Fruit fly (Drosophila melanogaster) whole organism, prepupa: ENCODE data around the gene GstD3.
A peak's percentile ranks its signal among the peaks of the same experiment; 100 is the strongest.

ENCODE experiments used
- Blimp-1 ChIP-seq: fragments of 200-800 bp; sonication (Bioruptor generic); optimal IDR thresholded peaks from 3 replicates; lab custom pipeline; 2017; ENCODE audit warnings: missing biosample characterization, missing genetic modification characterization, mild to moderate bottlenecking, moderate library complexity, missing genetic modification reagents
- CG10631 ChIP-seq: fragments of 200-800 bp; sonication (Bioruptor generic); optimal IDR thresholded peaks from 2 replicates; lab custom pipeline; 2016; ENCODE audit warnings: missing biosample characterization, missing genetic modification characterization
- CG10669 ChIP-seq: fragments of 200-800 bp; sonication (Bioruptor generic); optimal IDR thresholded peaks from 3 replicates; lab custom pipeline; 2018; ENCODE audit warnings: missing biosample characterization, mild to moderate bottlenecking, missing genetic modification characterization, moderate library complexity
- CG11762 ChIP-seq: fragments of 200-800 bp; sonication (Bioruptor generic); optimal IDR thresholded peaks from 3 replicates; lab custom pipeline; 2016; ENCODE audit warnings: missing biosample characterization, missing genetic modification characterization; ENCODE audit not compliant: insufficient read depth
- CG11902 ChIP-seq: fragments of 200-800 bp; sonication (Bioruptor generic); optimal IDR thresholded peaks from 3 replicates; lab custom pipeline; 2016; ENCODE audit warnings: missing biosample characterization, missing genetic modification characterization
- CG1621 ChIP-seq: fragments of 200-800 bp; sonication (Bioruptor generic); optimal IDR thresholded peaks from 3 replicates; lab custom pipeline; 2018; ENCODE audit warnings: missing biosample characterization, mild to moderate bottlenecking, missing genetic modification characterization
- CG16779 ChIP-seq: fragments of 200-800 bp; sonication (Bioruptor generic); optimal IDR thresholded peaks from 3 replicates; lab custom pipeline; 2017; ENCODE audit warnings: missing biosample characterization, mild to moderate bottlenecking, missing genetic modification characterization
- CG3032 ChIP-seq: fragments of 200-800 bp; optimal IDR thresholded peaks from 2 replicates; lab custom pipeline; 2019; ENCODE audit warnings: missing biosample characterization, mild to moderate bottlenecking, missing genetic modification characterization, moderate library complexity
- CG31627 ChIP-seq: fragments of 200-800 bp; sonication (Bioruptor generic); optimal IDR thresholded peaks from 3 replicates; lab custom pipeline; 2016; ENCODE audit warnings: missing biosample characterization, missing genetic modification characterization
- CG34406 ChIP-seq: fragments of 200-800 bp; sonication (Bioruptor generic); optimal IDR thresholded peaks from 3 replicates; lab custom pipeline; 2016; ENCODE audit warnings: missing biosample characterization, missing genetic modification characterization
- CG3919 ChIP-seq: fragments of 200-800 bp; sonication (Bioruptor generic); optimal IDR thresholded peaks from 3 replicates; lab custom pipeline; 2016; ENCODE audit warnings: missing biosample characterization, missing genetic modification characterization
- CG8119 ChIP-seq: fragments of 200-800 bp; sonication (Bioruptor generic); IDR thresholded peaks from 3 replicates; pipeline ENCODE4 v1.3.6; 2022; ENCODE audit warnings: missing biosample characterization, missing genetic modification characterization
- CG8632 ChIP-seq: fragments of 200-800 bp; sonication (Bioruptor generic); optimal IDR thresholded peaks from 3 replicates; lab custom pipeline; 2016; ENCODE audit warnings: missing biosample characterization, missing genetic modification characterization
- CG9139 ChIP-seq: fragments of 200-800 bp; sonication (Bioruptor generic); optimal IDR thresholded peaks from 3 replicates; lab custom pipeline; 2017; ENCODE audit warnings: missing biosample characterization, mild to moderate bottlenecking, missing genetic modification characterization
- Ets21C ChIP-seq: fragments of 200-800 bp; sonication (Bioruptor generic); optimal IDR thresholded peaks from 3 replicates; lab custom pipeline; 2016; ENCODE audit warnings: missing biosample characterization, missing genetic modification characterization
- Ets96B ChIP-seq: fragments of 200-800 bp; optimal IDR thresholded peaks from 2 replicates; lab custom pipeline; 2019; ENCODE audit warnings: missing biosample characterization, mild to moderate bottlenecking, missing genetic modification characterization, moderate library complexity
- Hr38 ChIP-seq: sonication (Bioruptor generic); optimal IDR thresholded peaks from 2 replicates; lab custom pipeline; 2016; ENCODE audit warnings: missing biosample characterization, missing genetic modification characterization
- Hr39 ChIP-seq: fragments of 200-800 bp; sonication (Bioruptor generic); optimal IDR thresholded peaks from 2 replicates; lab custom pipeline; 2016; ENCODE audit warnings: missing biosample characterization, missing genetic modification characterization
- Hr4 ChIP-seq: fragments of 200-800 bp; sonication (Bioruptor generic); optimal IDR thresholded peaks from 3 replicates; lab custom pipeline; 2016; ENCODE audit warnings: missing biosample characterization, missing genetic modification characterization
- Lpt ChIP-seq: fragments of 200-800 bp; sonication (Bioruptor generic); optimal IDR thresholded peaks from 3 replicates; lab custom pipeline; 2016; ENCODE audit warnings: missing biosample characterization, missing genetic modification characterization
- Met ChIP-seq: fragments of 200-800 bp; sonication (Bioruptor generic); optimal IDR thresholded peaks from 3 replicates; lab custom pipeline; 2016; ENCODE audit warnings: missing biosample characterization, missing genetic modification characterization
- OdsH ChIP-seq: fragments of 200-800 bp; sonication (Bioruptor generic); optimal IDR thresholded peaks from 3 replicates; lab custom pipeline; 2016; ENCODE audit warnings: missing biosample characterization, missing genetic modification characterization
- Smox ChIP-seq: fragments of 200-800 bp; sonication (Bioruptor generic); optimal IDR thresholded peaks from 3 replicates; lab custom pipeline; 2016; ENCODE audit warnings: missing biosample characterization, missing genetic modification characterization
- Sox14 ChIP-seq: fragments of 200-800 bp; sonication (Bioruptor generic); optimal IDR thresholded peaks from 3 replicates; lab custom pipeline; 2016; ENCODE audit warnings: missing biosample characterization, missing genetic modification characterization
- Sox15 ChIP-seq: fragments of 200-800 bp; sonication (Bioruptor generic); optimal IDR thresholded peaks from 3 replicates; lab custom pipeline; 2016; ENCODE audit warnings: missing biosample characterization, missing genetic modification characterization
- achi ChIP-seq: fragments of 200-800 bp; sonication (Bioruptor generic); optimal IDR thresholded peaks from 3 replicates; lab custom pipeline; 2016; ENCODE audit warnings: missing biosample characterization, missing genetic modification characterization
- acj6 ChIP-seq: fragments of 200-800 bp; sonication (Bioruptor generic); optimal IDR thresholded peaks from 3 replicates; lab custom pipeline; 2016; ENCODE audit warnings: missing biosample characterization, missing genetic modification characterization
- cyc ChIP-seq: fragments of 200-800 bp; sonication (Bioruptor generic); optimal IDR thresholded peaks from 3 replicates; lab custom pipeline; 2016; ENCODE audit warnings: missing biosample characterization, missing genetic modification characterization
- dac ChIP-seq: fragments of 200-800 bp; sonication (Bioruptor generic); optimal IDR thresholded peaks from 2 replicates; lab custom pipeline; 2017; ENCODE audit warnings: missing biosample characterization, mild to moderate bottlenecking, missing genetic modification characterization
- dsx ChIP-seq: fragments of 200-800 bp; optimal IDR thresholded peaks from 3 replicates; lab custom pipeline; 2019; ENCODE audit warnings: missing biosample characterization, mild to moderate bottlenecking, missing genetic modification characterization, moderate library complexity; ENCODE audit not compliant: poor library complexity, severe bottlenecking
- eg ChIP-seq: fragments of 200-800 bp; sonication (Bioruptor generic); IDR thresholded peaks from 3 replicates; pipeline ENCODE4 v1.3.6; 2022; ENCODE audit warnings: missing biosample characterization, missing genetic modification characterization
- esn ChIP-seq: fragments of 200-800 bp; sonication (Bioruptor generic); optimal IDR thresholded peaks from 2 replicates; lab custom pipeline; 2016; ENCODE audit warnings: missing biosample characterization, mild to moderate bottlenecking, missing genetic modification characterization, moderate library complexity
- fd59A ChIP-seq: fragments of 200-800 bp; sonication (Bioruptor generic); optimal IDR thresholded peaks from 2 replicates; lab custom pipeline; 2017; ENCODE audit warnings: missing biosample characterization, mild to moderate bottlenecking, missing genetic modification characterization, missing genetic modification reagents
- fkh ChIP-seq: fragments of 200-800 bp; sonication (Bioruptor generic); optimal IDR thresholded peaks from 3 replicates; lab custom pipeline; 2017; ENCODE audit warnings: missing biosample characterization, mild to moderate bottlenecking, missing genetic modification characterization, moderate library complexity
- lz ChIP-seq: fragments of 200-800 bp; sonication (Bioruptor generic); optimal IDR thresholded peaks from 3 replicates; lab custom pipeline; 2016; ENCODE audit warnings: missing biosample characterization, missing genetic modification characterization
- net ChIP-seq: fragments of 200-800 bp; sonication (Bioruptor generic); optimal IDR thresholded peaks from 3 replicates; lab custom pipeline; 2016; ENCODE audit warnings: missing biosample characterization, missing genetic modification characterization
- pdm3 ChIP-seq: fragments of 200-800 bp; sonication (Bioruptor generic); optimal IDR thresholded peaks from 3 replicates; lab custom pipeline; 2016; ENCODE audit warnings: missing biosample characterization, missing genetic modification characterization
- salr ChIP-seq, 2 experiments: fragments of 200-800 bp; sonication (Bioruptor generic); optimal IDR thresholded peaks; 3 replicates each; lab custom pipeline; 2016 to 2018; ENCODE audit warnings: missing biosample characterization in 2 of 2, missing genetic modification characterization in 2 of 2, mild to moderate bottlenecking in 1 of 2
- spab ChIP-seq: fragments of 200-800 bp; sonication (Bioruptor generic); optimal IDR thresholded peaks from 2 replicates; lab custom pipeline; 2017; ENCODE audit warnings: missing biosample characterization, mild to moderate bottlenecking, missing genetic modification characterization, missing genetic modification reagents
- ss ChIP-seq, 2 experiments: fragments of 200-800 bp; sonication (Bioruptor generic); optimal IDR thresholded peaks; 2 replicates in 1 of 2; 3 replicates in 1 of 2; lab custom pipeline; 2017 to 2018; ENCODE audit warnings: mild to moderate bottlenecking in 2 of 2, missing biosample characterization in 2 of 2, missing genetic modification characterization in 2 of 2, moderate library complexity in 1 of 2
- svp ChIP-seq: fragments of 200-800 bp; sonication (Bioruptor generic); peaks from one replicate; lab custom pipeline; 2016; ENCODE audit warnings: missing biosample characterization, missing genetic modification characterization
- topi ChIP-seq: fragments of 200-800 bp; sonication (Bioruptor generic); optimal IDR thresholded peaks from 3 replicates; lab custom pipeline; 2016; ENCODE audit warnings: missing biosample characterization, missing genetic modification characterization
- vri ChIP-seq: fragments of 200-800 bp; sonication (Bioruptor generic); optimal IDR thresholded peaks from 3 replicates; lab custom pipeline; 2016; ENCODE audit warnings: missing biosample characterization, mild to moderate bottlenecking, missing genetic modification characterization

GstD3 gene

dm6 chr3R:12378200-12378599, 5.3 kb downstream of the GstD3 start, which contains the start of gene GstD7:
GstD7 (plus strand) TSS chr3R:12378500.
- no peak for TF ChIP-seq Hr38 (GFP tag; lab: Kevin White, UChicago)
- no peak for TF ChIP-seq CG10669 (GFP tag; lab: Kevin White, UChicago)
- TF ChIP-seq Smox, result no peak
- TF ChIP-seq CG8632 (GFP tag; lab: Kevin White, UChicago), result no peak
- TF ChIP-seq spab (GFP tag; lab: Kevin White, UChicago), result no peak
- no peak for TF ChIP-seq fd59A (GFP tag; lab: Kevin White, UChicago)
- TF ChIP-seq esn (GFP tag; lab: Kevin White, UChicago), result no peak
- no peak for TF ChIP-seq fkh (GFP tag; lab: Kevin White, UChicago)
- no peak for TF ChIP-seq dsx (GFP tag; lab: Kevin White, UChicago)
- no peak for TF ChIP-seq Hr4 (GFP tag; lab: Kevin White, UChicago)

dm6 chr3R:12379249-12379648, 6.4 kb downstream of the GstD3 start:
- no peak for TF ChIP-seq Met
- TF ChIP-seq vri (GFP tag; lab: Kevin White, UChicago), result peak; percentile 84
- no peak for TF ChIP-seq salr (GFP tag; optimal IDR thresholded peaks at IDR 0.05; lab: Kevin White, UChicago)
- TF ChIP-seq CG3919 (GFP tag; lab: Kevin White, UChicago), result no peak
- TF ChIP-seq Blimp-1 (GFP tag; lab: Kevin White, UChicago), result no peak
- TF ChIP-seq Lpt (GFP tag; lab: Kevin White, UChicago), result no peak
- TF ChIP-seq CG11902 (GFP tag; lab: Kevin White, UChicago), result no peak
- TF ChIP-seq, all 60 proteins: peak for 1

DNA sequence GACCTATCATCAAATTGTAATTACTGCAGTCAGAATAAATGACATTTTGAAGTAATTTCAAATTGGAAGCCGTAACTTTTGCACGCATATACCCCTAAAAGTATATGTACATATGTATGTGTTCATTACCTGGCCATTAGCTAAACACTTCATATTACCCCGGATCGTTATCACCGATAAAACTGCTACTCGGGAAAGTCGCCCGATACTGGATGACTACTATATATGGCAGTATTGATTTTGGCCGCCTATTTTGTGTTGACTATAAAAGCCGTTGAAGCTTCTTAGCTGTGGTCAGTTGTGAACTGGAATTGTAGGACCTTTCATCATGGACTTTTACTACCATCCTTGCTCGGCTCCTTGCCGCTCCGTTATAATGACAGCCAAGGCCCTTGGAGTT, 6.8 kb downstream of the GstD3 start, which contains the start of gene GstD8:
TSS of gene GstD8 (plus strand) at position 301 of the 400 bp plus-strand sequence.
- TF ChIP-seq CG10631 (GFP tag; lab: Kevin White, UChicago), result no peak
- no peak for TF ChIP-seq CG3919 (GFP tag; lab: Kevin White, UChicago)
- no peak for TF ChIP-seq CG3032 (tag; lab: Kevin White, UChicago)
- TF ChIP-seq esn (GFP tag; lab: Kevin White, UChicago), result no peak
- no peak for TF ChIP-seq CG34406 (GFP tag; lab: Kevin White, UChicago)
- TF ChIP-seq pdm3 (GFP tag; lab: Kevin White, UChicago), result no peak
- TF ChIP-seq svp, result no peak
- no peak for TF ChIP-seq dsx (GFP tag; lab: Kevin White, UChicago)
- TF ChIP-seq Ets96B, result no peak
- TF ChIP-seq CG8119, result no peak
- TF ChIP-seq Hr39 (GFP tag; lab: Kevin White, UChicago), result no peak
- no peak for TF ChIP-seq CG31627 (GFP tag; lab: Kevin White, UChicago)
- TF ChIP-seq CG16779 (tag; lab: Kevin White, UChicago), result no peak
- TF ChIP-seq, all 60 proteins: peak for 0

- peak; percentile 66 for TF ChIP-seq CG8119
- peak; percentile 27 for TF ChIP-seq achi (GFP tag; lab: Kevin White, UChicago)
- no peak for TF ChIP-seq CG16779 (tag; lab: Kevin White, UChicago)
- TF ChIP-seq Smox, result no peak
- no peak for TF ChIP-seq ss (GFP tag; optimal IDR thresholded peaks at IDR 0.05; lab: Kevin White, UChicago)
- TF ChIP-seq CG1621, result no peak
- peak; percentile 34 for TF ChIP-seq pdm3 (GFP tag; lab: Kevin White, UChicago)
- TF ChIP-seq acj6 (GFP tag; lab: Kevin White, UChicago), result no peak
- no peak for TF ChIP-seq salr (GFP tag; optimal IDR thresholded peaks at IDR 0.05; lab: Kevin White, UChicago)
- TF ChIP-seq lz (GFP tag; lab: Kevin White, UChicago), result no peak
- no peak for TF ChIP-seq Sox15 (GFP tag; lab: Kevin White, UChicago)
- no peak for TF ChIP-seq topi (GFP tag; lab: Kevin White, UChicago)
- TF ChIP-seq eg (GFP tag; lab: Robert Waterston, UW), result peak; percentile 54
- no peak for TF ChIP-seq Ets21C
- TF ChIP-seq CG11902 (GFP tag; lab: Kevin White, UChicago), result no peak
- no peak for TF ChIP-seq cyc (GFP tag; lab: Kevin White, UChicago)
- peak; percentile 70 for TF ChIP-seq svp
- TF ChIP-seq dac (GFP tag; lab: Kevin White, UChicago), result peak; percentile 23
- TF ChIP-seq Hr38 (GFP tag; lab: Kevin White, UChicago), result no peak
- TF ChIP-seq CG9139 (GFP tag; lab: Kevin White, UChicago), result no peak
- TF ChIP-seq fkh (GFP tag; lab: Kevin White, UChicago), result no peak
- no peak for TF ChIP-seq CG11762
- TF ChIP-seq CG31627 (GFP tag; lab: Kevin White, UChicago), result no peak
- TF ChIP-seq Sox14 (GFP tag; lab: Kevin White, UChicago), result peak; percentile 0
- TF ChIP-seq Ets96B, result no peak
- TF ChIP-seq net (GFP tag; lab: Kevin White, UChicago), result peak; percentile 3
- no peak for TF ChIP-seq OdsH (GFP tag; lab: Kevin White, UChicago)
Measured at dm6 chr3R:12381130-12381700, 8.3 kb downstream of the GstD3 start.
